Worm (Caenorhabditis elegans) whole organism, L4/young adult: ENCODE measurements around the gene cdh-4.

Source experiments
- W03F9.2 ChIP-seq: fragments of 150-350 bp; optimal IDR thresholded peaks from 2 replicates; lab custom pipeline; 2014; ENCODE audit warnings: missing biosample characterization, missing genetic modification characterization
- dao-5 ChIP-seq: sonication (generic microtip); optimal IDR thresholded peaks from 2 replicates; lab custom pipeline; 2016; ENCODE audit warnings: missing genotype, missing genetic modification characterization, moderate library complexity, missing compliant biosample characterization
- him-1 ChIP-seq: sonication (generic microtip); optimal IDR thresholded peaks from 2 replicates; lab custom pipeline; 2016; ENCODE audit warnings: missing genotype, missing genetic modification reagents, missing genetic modification characterization, missing compliant biosample characterization

DNA sequence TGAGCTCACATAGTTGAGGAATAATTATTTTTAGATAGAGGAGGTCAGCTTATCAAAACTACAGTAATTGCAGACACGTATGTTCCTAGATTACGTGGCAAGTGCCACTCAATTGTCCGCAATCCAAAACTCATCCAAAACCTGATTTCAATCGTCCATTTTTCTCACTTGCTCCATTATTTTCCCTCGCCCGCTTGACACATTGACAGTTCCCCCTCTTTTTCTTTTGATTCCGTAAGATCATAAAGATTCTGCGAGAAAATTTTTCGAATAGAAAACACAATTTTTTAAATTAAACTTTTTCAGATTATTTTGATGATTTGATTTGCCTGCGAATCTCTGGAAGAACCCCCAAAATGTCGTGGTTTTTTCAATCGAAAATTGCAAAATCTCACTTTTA, 28.6 kb downstream of the cdh-4 start, which contains the start of gene M88.4:
- TF ChIP-seq dao-5 (tag; lab: Kevin White, UChicago) = no peak
- no peak for TF ChIP-seq him-1 (tag; lab: Kevin White, UChicago)
- no peak for TF ChIP-seq W03F9.2 (tag; lab: Kevin White, UChicago)
